Fruit fly (Drosophila melanogaster) whole organism, wandering third instar larva: ENCODE data around the gene CoRest.

ENCODE experiments used
- Abd-B ChIP-seq: fragments of >200 bp; optimal IDR thresholded peaks from 2 replicates; lab custom pipeline; 2017; ENCODE audit warnings: missing biosample characterization, missing genetic modification characterization
- h ChIP-seq: fragments of 200-800 bp; sonication (Bioruptor generic); optimal IDR thresholded peaks from 3 replicates; lab custom pipeline; 2016; ENCODE audit warnings: missing biosample characterization, mild to moderate bottlenecking, missing genetic modification characterization
- usp ChIP-seq: fragments of >200 bp; optimal IDR thresholded peaks from 2 replicates; lab custom pipeline; 2017; ENCODE audit warnings: missing biosample characterization, missing genetic modification characterization

- no peak for TF ChIP-seq usp (GFP tag; lab: Kevin White, UChicago)
- TF ChIP-seq Abd-B (GFP tag; lab: Kevin White, UChicago): no peak
- peak; percentile 76 for TF ChIP-seq h (GFP tag; lab: Kevin White, UChicago)
Measured at dm6 chrX:19496808-19497259, 24.9 kb upstream of the CoRest start.
